Worm (Caenorhabditis elegans) whole organism, midembryonic: ENCODE results near the gene alh-7.

Experiments used
- T22C8.4 ChIP-seq: fragments of 200-800 bp; sonication (Bioruptor generic); IDR thresholded peaks from 2 replicates; pipeline ENCODE4 v1.3.6; 2022; ENCODE audit warnings: missing genetic modification characterization, missing compliant biosample characterization
- cog-1 ChIP-seq: sonication (generic microtip); optimal IDR thresholded peaks from 2 replicates; lab custom pipeline; 2016; ENCODE audit warnings: missing genetic modification characterization, missing compliant biosample characterization
- flt-1 ChIP-seq: fragments of 200-800 bp; sonication (Bioruptor generic); IDR thresholded peaks from 2 replicates; pipeline ENCODE4 v1.3.6; 2022; ENCODE audit warnings: missing genetic modification characterization, missing compliant biosample characterization
- med-1 ChIP-seq: sonication (generic microtip); optimal IDR thresholded peaks from 2 replicates; lab custom pipeline; 2017; ENCODE audit warnings: missing genetic modification characterization, mild to moderate bottlenecking, missing compliant biosample characterization, antibody characterized with exemption, missing genetic modification reagents; ENCODE audit not compliant: insufficient read depth
- tab-1 ChIP-seq: fragments of 200-800 bp; sonication (Bioruptor generic); IDR thresholded peaks from 2 replicates; pipeline ENCODE4 v1.3.6; 2022; ENCODE audit warnings: missing genetic modification characterization, missing compliant biosample characterization

DNA sequence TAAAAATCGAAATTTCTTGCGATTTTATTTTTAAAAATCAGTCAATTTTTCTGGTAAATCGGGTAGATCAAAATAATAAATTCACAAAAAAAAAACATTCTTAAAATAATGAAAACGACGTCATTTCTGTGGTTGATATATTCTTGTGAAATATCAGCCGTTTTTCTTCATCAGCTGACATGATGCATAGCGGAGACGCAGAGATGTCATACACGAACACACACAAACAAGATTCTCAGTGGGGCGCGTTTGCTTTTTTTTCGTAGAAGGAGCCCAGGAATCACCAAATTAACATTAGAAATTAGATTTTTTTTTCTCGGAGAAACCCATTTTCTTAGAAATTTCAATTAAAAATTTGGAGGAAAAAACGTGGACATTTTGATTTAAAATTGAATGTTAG is 43.9 kb downstream of the alh-7 start:
- TF ChIP-seq med-1 (GFP tag; lab: Kevin White, UChicago) (no peak), tab-1 (GFP tag; lab: Robert Waterston, UW) (no peak), flt-1 (0 out of 2 replicates have a peak, but pooled peaks have one; percentile 46), cog-1 (tag; lab: Kevin White, UChicago) (peak; percentile 76), T22C8.4 (no peak)
